Fruit fly (Drosophila melanogaster) whole organism, embryonic: ENCODE results near the gene Ifrd1.
A peak's percentile ranks its signal among the peaks of the same experiment; 100 is the strongest.

ENCODE experiments used
- B-H1 ChIP-seq: fragments of 200-800 bp; sonication (Bioruptor generic); IDR thresholded peaks from 3 replicates; pipeline ENCODE4 v1.3.6; 2022; ENCODE audit warnings: missing biosample characterization, missing genetic modification characterization
- CG10431 ChIP-seq: fragments of 200-800 bp; sonication (Bioruptor generic); optimal IDR thresholded peaks from 3 replicates; lab custom pipeline; 2018; ENCODE audit warnings: missing biosample characterization, mild to moderate bottlenecking, missing genetic modification characterization
- CG10979 ChIP-seq: fragments of 200-800 bp; sonication (Bioruptor generic); optimal IDR thresholded peaks from 2 replicates; lab custom pipeline; 2018; ENCODE audit warnings: missing biosample characterization, mild to moderate bottlenecking, missing genetic modification characterization, moderate library complexity
- CG13123 ChIP-seq: fragments of 200-800 bp; sonication (Bioruptor generic); optimal IDR thresholded peaks from 2 replicates; lab custom pipeline; 2016; ENCODE audit warnings: missing biosample characterization, missing genetic modification characterization
- CG14050 ChIP-seq: fragments of 200-800 bp; sonication (Bioruptor generic); IDR thresholded peaks from 3 replicates; pipeline ENCODE4 v1.3.6; 2022; ENCODE audit warnings: missing biosample characterization, missing genetic modification characterization
- CG14710 ChIP-seq: fragments of 200-800 bp; sonication (Bioruptor generic); optimal IDR thresholded peaks from 3 replicates; lab custom pipeline; 2019; ENCODE audit warnings: missing biosample characterization, mild to moderate bottlenecking, missing genetic modification characterization, moderate library complexity
- CG15011 ChIP-seq: fragments of 200-800 bp; sonication (Bioruptor generic); optimal IDR thresholded peaks from 3 replicates; lab custom pipeline; 2018; ENCODE audit warnings: missing biosample characterization, mild to moderate bottlenecking, missing genetic modification characterization
- CG1529 ChIP-seq: fragments of 200-800 bp; sonication (Bioruptor generic); optimal IDR thresholded peaks from 3 replicates; lab custom pipeline; 2018; ENCODE audit warnings: missing biosample characterization, missing genetic modification characterization
- CG17328 ChIP-seq: fragments of 200-800 bp; sonication (Bioruptor generic); IDR thresholded peaks from 2 replicates; pipeline ENCODE4 v1.3.6; 2022; ENCODE audit warnings: missing biosample characterization, missing genetic modification characterization
- CG17385 ChIP-seq: fragments of 200-800 bp; sonication (Bioruptor generic); optimal IDR thresholded peaks from 3 replicates; lab custom pipeline; 2018; ENCODE audit warnings: missing biosample characterization, mild to moderate bottlenecking, missing genetic modification characterization
- CG33213 ChIP-seq: fragments of 200-800 bp; sonication (Bioruptor generic); optimal IDR thresholded peaks from 3 replicates; lab custom pipeline; 2016; ENCODE audit warnings: missing biosample characterization, missing genetic modification characterization
- CG5953 ChIP-seq: fragments of 200-800 bp; sonication (Bioruptor generic); IDR thresholded peaks from 2 replicates; pipeline ENCODE4 v1.3.6; 2022; ENCODE audit warnings: missing biosample characterization, missing genetic modification characterization
- CG6272 ChIP-seq: fragments of 200-800 bp; sonication (Bioruptor generic); IDR thresholded peaks from 2 replicates; pipeline ENCODE4 v1.3.6; 2022; ENCODE audit warnings: missing biosample characterization, missing genetic modification characterization
- CG6683 ChIP-seq: fragments of 200-800 bp; sonication (Bioruptor generic); optimal IDR thresholded peaks from 2 replicates; lab custom pipeline; 2017; ENCODE audit warnings: missing biosample characterization, mild to moderate bottlenecking, missing genetic modification characterization, missing genetic modification reagents
- CG7928 ChIP-seq: fragments of 200-800 bp; sonication (Bioruptor generic); optimal IDR thresholded peaks from 2 replicates; lab custom pipeline; 2017; ENCODE audit warnings: missing biosample characterization, mild to moderate bottlenecking, missing genetic modification characterization
- CG8388 ChIP-seq: fragments of 200-800 bp; sonication (Bioruptor generic); optimal IDR thresholded peaks from 2 replicates; lab custom pipeline; 2019; ENCODE audit warnings: missing biosample characterization, mild to moderate bottlenecking, missing genetic modification characterization, moderate library complexity
- Chrac-16 ChIP-seq: fragments of 200-800 bp; sonication (Bioruptor generic); optimal IDR thresholded peaks from 3 replicates; lab custom pipeline; 2016; ENCODE audit warnings: missing biosample characterization, missing genetic modification characterization
- D ChIP-seq, 2 experiments: fragments of 200-800 bp in 1 of 2; fragments of >200 bp in 1 of 2; sonication (Bioruptor generic) in 1 of 2; optimal IDR thresholded peaks; 2 replicates in 1 of 2; 3 replicates in 1 of 2; lab custom pipeline; 2017; ENCODE audit warnings: mild to moderate bottlenecking in 1 of 2, missing biosample characterization in 1 of 2, missing genetic modification characterization in 1 of 2, missing genetic modification reagents in 1 of 2
- D19A ChIP-seq: fragments of 200-800 bp; optimal IDR thresholded peaks from 3 replicates; lab custom pipeline; 2019; ENCODE audit warnings: missing biosample characterization, mild to moderate bottlenecking, missing genetic modification characterization, moderate library complexity
- Dip3 ChIP-seq: fragments of 200-800 bp; sonication (Bioruptor generic); optimal IDR thresholded peaks from 3 replicates; lab custom pipeline; 2016; ENCODE audit warnings: missing biosample characterization, missing genetic modification characterization
- H15 ChIP-seq: fragments of 200-800 bp; sonication (Bioruptor generic); IDR thresholded peaks from 3 replicates; pipeline ENCODE4 v1.3.6; 2022; ENCODE audit warnings: missing biosample characterization, missing genetic modification characterization
- HLH4C ChIP-seq: fragments of 200-800 bp; sonication (Bioruptor generic); IDR thresholded peaks from 3 replicates; pipeline ENCODE4 v1.3.6; 2022; ENCODE audit warnings: missing biosample characterization, missing genetic modification characterization; ENCODE audit not compliant: partially characterized antibody
- Hmr ChIP-seq: fragments of 200-800 bp; sonication (Bioruptor generic); optimal IDR thresholded peaks from 3 replicates; lab custom pipeline; 2017; ENCODE audit warnings: mild to moderate bottlenecking, missing biosample characterization, missing genetic modification reagents, missing genetic modification characterization
- Kr ChIP-seq: fragments of 200-800 bp; sonication (Bioruptor generic); optimal IDR thresholded peaks from 2 replicates; lab custom pipeline; 2017; ENCODE audit warnings: missing biosample characterization, mild to moderate bottlenecking, missing genetic modification characterization
- Pdp1 ChIP-seq, 2 experiments: fragments of 200-800 bp; sonication (Bioruptor generic); optimal IDR thresholded peaks; 3 replicates each; lab custom pipeline; 2016; ENCODE audit warnings: missing biosample characterization in 2 of 2, missing genetic modification characterization in 2 of 2, mild to moderate bottlenecking in 1 of 2, moderate library complexity in 1 of 2
- Ssrp ChIP-seq: fragments of 200-800 bp; sonication (Bioruptor generic); optimal IDR thresholded peaks from 2 replicates; lab custom pipeline; 2018; ENCODE audit warnings: missing biosample characterization, mild to moderate bottlenecking, missing genetic modification characterization, moderate library complexity
- Usf ChIP-seq: fragments of 200-800 bp; sonication (Bioruptor generic); optimal IDR thresholded peaks from 2 replicates; lab custom pipeline; 2017; ENCODE audit warnings: missing genotype, missing biosample characterization, missing genetic modification characterization
- ab ChIP-seq: fragments of 200-800 bp; sonication (Bioruptor generic); optimal IDR thresholded peaks from 2 replicates; lab custom pipeline; 2016; ENCODE audit warnings: missing biosample characterization, missing genetic modification characterization
- cato ChIP-seq: fragments of 200-800 bp; sonication (Bioruptor generic); optimal IDR thresholded peaks from 2 replicates; lab custom pipeline; 2016; ENCODE audit warnings: missing biosample characterization, missing genetic modification characterization, borderline replicate concordance
- crc ChIP-seq: fragments of 200-800 bp; sonication (Bioruptor generic); optimal IDR thresholded peaks from 2 replicates; lab custom pipeline; 2016; ENCODE audit warnings: missing biosample characterization, missing genetic modification characterization
- crp ChIP-seq, 2 experiments: fragments of 200-800 bp; sonication (Bioruptor generic); optimal IDR thresholded peaks; 2 replicates in 1 of 2; 3 replicates in 1 of 2; lab custom pipeline; 2017; ENCODE audit warnings: missing biosample characterization in 2 of 2, missing genetic modification characterization in 2 of 2, mild to moderate bottlenecking in 1 of 2, moderate library complexity in 1 of 2
- da ChIP-seq: fragments of 200-800 bp; sonication (Bioruptor generic); optimal IDR thresholded peaks from 2 replicates; lab custom pipeline; 2016; ENCODE audit warnings: missing biosample characterization, missing genetic modification characterization
- en ChIP-seq: fragments of 200-800 bp; sonication (Bioruptor generic); optimal IDR thresholded peaks from 2 replicates; lab custom pipeline; 2016; ENCODE audit warnings: missing biosample characterization, missing genetic modification characterization
- fd102C ChIP-seq: fragments of 200-800 bp; sonication (Bioruptor generic); optimal IDR thresholded peaks from 2 replicates; lab custom pipeline; 2018; ENCODE audit warnings: missing biosample characterization, mild to moderate bottlenecking, missing genetic modification characterization, moderate library complexity
- fd96Cb ChIP-seq: fragments of 200-800 bp; sonication (Bioruptor generic); optimal IDR thresholded peaks from 2 replicates; lab custom pipeline; 2018; ENCODE audit warnings: missing biosample characterization, mild to moderate bottlenecking, missing genetic modification characterization, moderate library complexity
- gfzf ChIP-seq: fragments of 200-800 bp; sonication (Bioruptor generic); optimal IDR thresholded peaks from 2 replicates; lab custom pipeline; 2016; ENCODE audit warnings: missing biosample characterization, mild to moderate bottlenecking, missing genetic modification characterization, moderate library complexity
- lilli ChIP-seq: fragments of 200-800 bp; sonication (Bioruptor generic); optimal IDR thresholded peaks from 3 replicates; lab custom pipeline; 2016; ENCODE audit warnings: missing biosample characterization, missing genetic modification characterization
- pan ChIP-seq, 4 experiments: fragments of >200 bp in 3 of 4; fragments of 200-800 bp in 1 of 4; sonication (Bioruptor generic) in 1 of 4; optimal IDR thresholded peaks in 3 of 4; IDR thresholded peaks in 1 of 4; 2 replicates each; pipeline versions ENCODE4 v1.3.6 to Lab custom; 2017 to 2022; ENCODE audit warnings: missing biosample characterization in 2 of 4, missing genetic modification characterization in 2 of 4, mixed read lengths in 1 of 4
- pfk ChIP-seq: fragments of 200-800 bp; sonication (Bioruptor generic); optimal IDR thresholded peaks from 2 replicates; lab custom pipeline; 2018; ENCODE audit warnings: missing biosample characterization, mild to moderate bottlenecking, missing genetic modification characterization, moderate library complexity
- phol ChIP-seq: fragments of 200-800 bp; sonication (Bioruptor generic); optimal IDR thresholded peaks from 3 replicates; lab custom pipeline; 2018; ENCODE audit warnings: missing biosample characterization, mild to moderate bottlenecking, missing genetic modification characterization, moderate library complexity
- sc ChIP-seq, 3 experiments: fragments of >200 bp in 2 of 3; fragments of 200-800 bp in 1 of 3; sonication (Bioruptor generic) in 1 of 3; optimal IDR thresholded peaks; 2 replicates in 2 of 3; 3 replicates in 1 of 3; lab custom pipeline; 2017; ENCODE audit warnings: mild to moderate bottlenecking in 1 of 3, missing biosample characterization in 1 of 3, missing genetic modification characterization in 1 of 3, missing genetic modification reagents in 1 of 3
- sens ChIP-seq: fragments of 200-800 bp; sonication (Bioruptor generic); peaks from one replicate; lab custom pipeline; 2016; ENCODE audit warnings: missing biosample characterization, missing genetic modification characterization
- sr ChIP-seq: fragments of 200-800 bp; sonication (Bioruptor generic); IDR thresholded peaks from 3 replicates; pipeline ENCODE4 v1.3.6; 2022; ENCODE audit warnings: missing biosample characterization, missing genetic modification characterization
- tap ChIP-seq: fragments of 200-800 bp; optimal IDR thresholded peaks from 3 replicates; lab custom pipeline; 2019; ENCODE audit warnings: missing biosample characterization, mild to moderate bottlenecking, missing genetic modification characterization, moderate library complexity
- unc-4 ChIP-seq: fragments of 200-800 bp; sonication (Bioruptor generic); IDR thresholded peaks from 2 replicates; pipeline ENCODE4 v1.3.6; 2022; ENCODE audit warnings: missing biosample characterization, missing genetic modification characterization; ENCODE audit not compliant: partially characterized antibody
- vnd ChIP-seq: fragments of 200-800 bp; sonication (Bioruptor generic); IDR thresholded peaks from 3 replicates; pipeline ENCODE4 v1.3.6; 2022; ENCODE audit warnings: missing biosample characterization, missing genetic modification characterization; ENCODE audit not compliant: partially characterized antibody
- z ChIP-seq: fragments of 200-800 bp; sonication (Bioruptor generic); IDR thresholded peaks from 3 replicates; pipeline ENCODE4 v1.3.6; 2022; ENCODE audit warnings: missing biosample characterization, missing genetic modification characterization

Gene Ifrd1

DNA sequence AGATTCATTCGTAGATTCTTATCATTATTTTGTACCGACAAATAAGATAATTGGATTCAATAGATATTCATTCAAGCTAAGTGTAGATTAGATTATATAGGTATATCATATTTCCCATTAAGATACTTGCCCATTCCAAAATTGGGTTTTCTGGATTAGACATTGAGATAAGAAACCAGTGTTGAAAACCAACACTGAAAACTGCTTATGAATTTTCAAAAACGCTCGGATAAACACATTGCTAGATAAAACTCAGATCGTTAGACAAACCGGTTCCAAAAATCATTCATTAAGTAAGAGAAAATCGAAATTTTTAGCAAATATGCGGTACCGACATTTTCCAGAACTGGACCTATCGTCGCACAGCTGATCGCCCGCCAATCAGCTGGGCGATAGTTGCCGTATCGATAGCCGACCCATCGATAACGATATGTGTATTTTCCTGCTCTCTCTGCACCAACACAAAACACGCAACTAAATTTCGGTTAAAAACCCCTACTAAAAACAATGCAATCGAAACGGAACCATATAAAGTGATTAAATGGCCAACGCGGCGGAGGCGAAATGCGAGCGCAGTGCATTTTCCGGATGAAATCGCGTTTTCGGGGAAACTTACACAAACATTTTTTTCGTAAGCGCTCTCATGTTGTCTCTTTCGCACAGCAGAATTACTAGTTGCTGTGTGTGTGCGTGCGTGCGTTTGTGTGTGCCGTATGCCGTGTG, 11.4 kb upstream of the Ifrd1 start, which contains the start of the genes NTPase and lilli (continued):
- TF ChIP-seq CG10979 (tag; lab: Kevin White, UChicago) (no peak), fd102C (GFP tag; lab: Kevin White, UChicago) (no peak), Kr (no peak), CG6272 (GFP tag; lab: Robert Waterston, UW) (peak; percentile 44; the same call in 1 of the 2 replicates), Usf (GFP tag; lab: Kevin White, UChicago) (no peak), pfk (GFP tag; lab: Kevin White, UChicago) (no peak), ab (GFP tag; lab: Kevin White, UChicago) (peak; percentile 15), Hmr (GFP tag; lab: Kevin White, UChicago) (peak; percentile 32), CG1529 (GFP tag; lab: Kevin White, UChicago) (no peak), Pdp1 (GFP tag; optimal IDR thresholded peaks at IDR 0.05; lab: Kevin White, UChicago) (peak; percentile 84), CG5953 (GFP tag; lab: Robert Waterston, UW) (no peak), CG7928 (GFP tag; lab: Kevin White, UChicago) (no peak), da (no peak), CG14710 (peak; percentile 34), crc (GFP tag; lab: Kevin White, UChicago) (peak; percentile 62), CG17385 (no peak), unc-4 (GFP tag; lab: Robert Waterston, UW) (peak; percentile 91), en (GFP tag; lab: Kevin White, UChicago) (no peak), D (optimal IDR thresholded peaks at IDR 0.05; lab: Kevin White, UChicago) (peak; percentile 86), D (GFP tag; optimal IDR thresholded peaks at IDR 0.05; lab: Kevin White, UChicago) (no peak), Dip3 (GFP tag; lab: Kevin White, UChicago) (peak; percentile 66), sr (GFP tag; lab: Robert Waterston, UW) (no peak; the same call in 2 of the 3 replicates), D19A (tag; lab: Kevin White, UChicago) (no peak), H15 (GFP tag; lab: Robert Waterston, UW) (no peak), gfzf (GFP tag; lab: Kevin White, UChicago) (no peak), CG15011 (GFP tag; lab: Kevin White, UChicago) (no peak), lilli (peak; percentile 95), phol (tag; lab: Kevin White, UChicago) (peak; percentile 38), z (GFP tag; lab: Robert Waterston, UW) (peak; percentile 73; the same call in 1 of the 3 replicates), pan (optimal IDR thresholded peaks at IDR 0.05; lab: Kevin White, UChicago) (no peak), pan (GFP tag; optimal IDR thresholded peaks at IDR 0.05 in 1 of 2, IDR thresholded peaks at IDR 0.05 in 1 of 2) (peak in 1 of 2 experiments; percentile 51), Chrac-16 (GFP tag; lab: Kevin White, UChicago) (peak; percentile 66), CG6683 (GFP tag; lab: Kevin White, UChicago) (peak; percentile 18), tap (tag; lab: Kevin White, UChicago) (no peak), cato (no peak), CG17328 (peak; percentile 54), CG33213 (GFP tag; lab: Kevin White, UChicago) (peak; percentile 85), sc (optimal IDR thresholded peaks at IDR 0.05; lab: Kevin White, UChicago) (no peak), sc (GFP tag; optimal IDR thresholded peaks at IDR 0.05; lab: Kevin White, UChicago) (no peak), CG10431 (GFP tag; lab: Kevin White, UChicago) (peak; percentile 14), vnd (GFP tag; lab: Robert Waterston, UW) (peak; percentile 90), fd96Cb (tag; lab: Kevin White, UChicago) (no peak), CG14050 (GFP tag; lab: Robert Waterston, UW) (no peak), sens (GFP tag; lab: Kevin White, UChicago) (peak; percentile 94), HLH4C (GFP tag; lab: Robert Waterston, UW) (peak; percentile 92), B-H1 (GFP tag; lab: Robert Waterston, UW) (peak; percentile 14; the same call in 1 of the 3 replicates), CG13123 (GFP tag; lab: Kevin White, UChicago) (peak; percentile 32), Ssrp (peak; percentile 26), CG8388 (GFP tag; lab: Kevin White, UChicago) (peak; percentile 35), crp (GFP tag; optimal IDR thresholded peaks at IDR 0.05; lab: Kevin White, UChicago) (peak; percentile 98 to 99)
